Worm (Caenorhabditis elegans) whole organism, L2 larva: ENCODE results near the gene misc-1.

Source experiments
- F13H6.1 ChIP-seq: sonication (generic microtip); optimal IDR thresholded peaks from 2 replicates; lab custom pipeline; 2016; ENCODE audit warnings: missing genetic modification characterization, missing compliant biosample characterization
- R02D3.7 ChIP-seq: fragments of 150-350 bp; optimal IDR thresholded peaks from 2 replicates; lab custom pipeline; 2014; ENCODE audit warnings: missing biosample characterization, missing genetic modification characterization
- Y55F3AM.14 ChIP-seq: fragments of 200-800 bp; sonication (Bioruptor generic); optimal IDR thresholded peaks from 2 replicates; lab custom pipeline; 2018; ENCODE audit warnings: mild to moderate bottlenecking, missing genetic modification characterization, missing compliant biosample characterization
- ZK546.5 ChIP-seq: sonication (generic microtip); optimal IDR thresholded peaks from 2 replicates; lab custom pipeline; 2017; ENCODE audit warnings: missing biosample characterization, missing genetic modification characterization
- alr-1 ChIP-seq: fragments of 150-350 bp; optimal IDR thresholded peaks from 2 replicates; lab custom pipeline; 2014; ENCODE audit warnings: missing biosample characterization, missing genetic modification characterization
- aly-2 ChIP-seq: fragments of 150-350 bp; optimal IDR thresholded peaks from 2 replicates; lab custom pipeline; 2014; ENCODE audit warnings: missing biosample characterization, missing genetic modification characterization
- blmp-1 ChIP-seq: sonication (generic microtip); optimal IDR thresholded peaks from 2 replicates; lab custom pipeline; 2017; ENCODE audit warnings: missing genetic modification characterization, mild to moderate bottlenecking, missing compliant biosample characterization, antibody characterized with exemption, moderate library complexity; ENCODE audit not compliant: insufficient read depth
- ceh-82 ChIP-seq: fragments of 150-350 bp; optimal IDR thresholded peaks from 2 replicates; lab custom pipeline; 2014; ENCODE audit warnings: missing biosample characterization, missing genetic modification characterization
- crh-2 ChIP-seq: sonication (generic microtip); optimal IDR thresholded peaks from 2 replicates; lab custom pipeline; 2017; ENCODE audit warnings: missing biosample characterization, missing genetic modification characterization
- dmd-4 ChIP-seq: sonication (generic microtip); optimal IDR thresholded peaks from 2 replicates; lab custom pipeline; 2017; ENCODE audit warnings: missing biosample characterization, missing genetic modification characterization
- egl-27 ChIP-seq: sonication (generic microtip); optimal IDR thresholded peaks from 3 replicates; lab custom pipeline; 2017; ENCODE audit warnings: missing biosample characterization, missing genetic modification reagents, missing genetic modification characterization
- elt-1 ChIP-seq: fragments of 150-350 bp; optimal IDR thresholded peaks from 2 replicates; lab custom pipeline; 2014; ENCODE audit warnings: missing biosample characterization, missing genetic modification characterization
- lin-11 ChIP-seq: fragments of 150-350 bp; sonication (generic microtip); optimal IDR thresholded peaks from 2 replicates; lab custom pipeline; 2014; ENCODE audit warnings: missing biosample characterization, missing genetic modification characterization, inconsistent platforms, mixed read lengths
- lin-13 ChIP-seq: fragments of 150-350 bp; optimal IDR thresholded peaks from 2 replicates; lab custom pipeline; 2014; ENCODE audit warnings: missing biosample characterization, missing genetic modification reagents, missing genetic modification characterization
- lin-39 ChIP-seq: fragments of 150-350 bp; optimal IDR thresholded peaks from 2 replicates; lab custom pipeline; 2014; ENCODE audit warnings: missing biosample characterization, missing genetic modification reagents, missing genetic modification characterization
- mbf-1 ChIP-seq: sonication (generic microtip); optimal IDR thresholded peaks from 2 replicates; lab custom pipeline; 2017; ENCODE audit warnings: missing biosample characterization, missing genetic modification characterization
- mdl-1 ChIP-seq, 2 experiments: fragments of 150-350 bp in 1 of 2; sonication (generic microtip) in 1 of 2; optimal IDR thresholded peaks; 2 replicates each; lab custom pipeline; 2017; ENCODE audit warnings: missing biosample characterization in 2 of 2, missing genetic modification characterization in 2 of 2
- nhr-10 ChIP-seq: sonication (generic microtip); optimal IDR thresholded peaks from 2 replicates; lab custom pipeline; 2017; ENCODE audit warnings: missing biosample characterization, missing genetic modification characterization
- nhr-11 ChIP-seq: fragments of 150-350 bp; optimal IDR thresholded peaks from 2 replicates; lab custom pipeline; 2014; ENCODE audit warnings: missing biosample characterization, missing genetic modification characterization
- nhr-12 ChIP-seq: fragments of 150-350 bp; optimal IDR thresholded peaks from 2 replicates; lab custom pipeline; 2014; ENCODE audit warnings: missing biosample characterization, missing genetic modification characterization
- nhr-129 ChIP-seq: fragments of 150-350 bp; optimal IDR thresholded peaks from 2 replicates; lab custom pipeline; 2014; ENCODE audit warnings: missing biosample characterization, missing genetic modification characterization
- nhr-21 ChIP-seq: fragments of 150-350 bp; optimal IDR thresholded peaks from 2 replicates; lab custom pipeline; 2014; ENCODE audit warnings: missing biosample characterization, missing genetic modification characterization
- nhr-23 ChIP-seq: fragments of 150-350 bp; optimal IDR thresholded peaks from 2 replicates; lab custom pipeline; 2014; ENCODE audit warnings: missing biosample characterization, missing genetic modification reagents, missing genetic modification characterization
- nhr-25 ChIP-seq: fragments of 150-350 bp; sonication (generic microtip); optimal IDR thresholded peaks from 3 replicates; lab custom pipeline; 2014; ENCODE audit warnings: missing biosample characterization, missing genetic modification characterization
- nhr-6 ChIP-seq: fragments of 150-350 bp; optimal IDR thresholded peaks from 2 replicates; lab custom pipeline; 2014; ENCODE audit warnings: missing biosample characterization, missing genetic modification characterization
- nhr-77 ChIP-seq: fragments of 150-350 bp; optimal IDR thresholded peaks from 2 replicates; lab custom pipeline; 2014; ENCODE audit warnings: missing biosample characterization, missing genetic modification characterization
- peb-1 ChIP-seq: fragments of 150-350 bp; optimal IDR thresholded peaks from 2 replicates; lab custom pipeline; 2014; ENCODE audit warnings: missing biosample characterization, missing genetic modification characterization
- unc-39 ChIP-seq: fragments of 150-350 bp; optimal IDR thresholded peaks from 2 replicates; lab custom pipeline; 2014; ENCODE audit warnings: missing biosample characterization, missing genetic modification characterization
- unc-55 ChIP-seq: fragments of 150-350 bp; sonication (generic microtip); optimal IDR thresholded peaks from 3 replicates; lab custom pipeline; 2014; ENCODE audit warnings: missing biosample characterization, missing genetic modification reagents, missing genetic modification characterization
- unc-62 ChIP-seq: fragments of 150-350 bp; optimal IDR thresholded peaks from 2 replicates; lab custom pipeline; 2014; ENCODE audit warnings: missing biosample characterization, missing genetic modification reagents, missing genetic modification characterization
- zag-1 ChIP-seq: fragments of 150-350 bp; optimal IDR thresholded peaks from 2 replicates; lab custom pipeline; 2014; ENCODE audit warnings: missing biosample characterization, missing genetic modification characterization

The misc-1 gene

DNA sequence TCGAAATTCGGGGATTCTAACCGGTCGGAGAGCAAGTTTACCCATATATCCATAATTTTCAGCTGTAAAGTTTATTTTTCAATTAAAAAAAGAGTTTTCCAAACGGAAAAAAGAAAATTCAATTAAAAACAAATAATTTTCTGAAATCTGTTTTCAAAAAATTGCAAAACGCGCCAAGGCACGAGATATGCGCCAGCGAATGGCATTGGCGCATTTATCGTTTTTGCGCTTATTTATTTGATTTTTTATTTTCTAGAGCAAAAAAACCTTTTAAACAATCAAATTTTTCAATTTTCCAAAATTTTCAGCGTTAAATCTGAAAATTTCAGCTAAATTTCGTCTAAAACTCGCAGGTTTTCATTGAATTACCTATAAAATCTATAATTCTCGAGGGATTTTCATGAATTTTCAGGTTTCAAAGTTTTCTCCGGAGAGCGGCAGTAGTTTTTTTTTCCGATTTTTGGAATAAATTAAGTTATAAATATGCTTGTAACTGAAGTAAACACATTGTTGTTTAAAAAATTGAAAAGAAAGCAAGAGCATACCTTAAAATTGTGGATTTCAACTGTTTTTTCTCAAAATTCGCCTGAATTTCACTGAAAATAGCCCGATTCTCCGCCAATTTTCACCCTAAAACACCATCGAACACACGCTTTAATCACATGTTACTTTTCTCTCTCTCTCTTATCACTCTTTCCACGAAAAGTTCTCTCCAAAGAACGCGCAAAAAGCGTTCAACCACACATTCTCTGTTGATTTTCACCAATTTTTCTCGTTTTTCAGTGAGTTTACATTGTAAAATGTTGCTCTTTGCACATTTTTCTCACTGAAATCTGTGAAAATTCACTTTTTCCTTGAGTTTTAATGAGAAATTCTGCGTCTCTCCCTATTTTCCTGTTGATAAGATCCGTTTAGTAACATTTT is 536 bp upstream of the misc-1 start, which contains the start of gene B0432.10 (continued):
- TF ChIP-seq nhr-25 (peak; percentile 82), nhr-21 (tag; lab: Kevin White, UChicago) (peak; percentile 63), unc-62 (GFP tag; lab: Kevin White, UChicago) (no peak), unc-55 (GFP tag; lab: Kevin White, UChicago) (peak; percentile 96), nhr-129 (tag; lab: Kevin White, UChicago) (peak; percentile 58), nhr-23 (tag; lab: Kevin White, UChicago) (no peak), nhr-77 (tag; lab: Kevin White, UChicago) (peak; percentile 37), lin-11 (tag; lab: Kevin White, UChicago) (peak; percentile 63), mdl-1 (tag; optimal IDR thresholded peaks at IDR 0.05; lab: Kevin White, UChicago) (peak in 1 of 2 experiments; percentile 4), R02D3.7 (tag; lab: Kevin White, UChicago) (peak; percentile 8), Y55F3AM.14 (GFP tag; lab: Kevin White, UChicago) (no peak), nhr-11 (no peak)

DNA sequence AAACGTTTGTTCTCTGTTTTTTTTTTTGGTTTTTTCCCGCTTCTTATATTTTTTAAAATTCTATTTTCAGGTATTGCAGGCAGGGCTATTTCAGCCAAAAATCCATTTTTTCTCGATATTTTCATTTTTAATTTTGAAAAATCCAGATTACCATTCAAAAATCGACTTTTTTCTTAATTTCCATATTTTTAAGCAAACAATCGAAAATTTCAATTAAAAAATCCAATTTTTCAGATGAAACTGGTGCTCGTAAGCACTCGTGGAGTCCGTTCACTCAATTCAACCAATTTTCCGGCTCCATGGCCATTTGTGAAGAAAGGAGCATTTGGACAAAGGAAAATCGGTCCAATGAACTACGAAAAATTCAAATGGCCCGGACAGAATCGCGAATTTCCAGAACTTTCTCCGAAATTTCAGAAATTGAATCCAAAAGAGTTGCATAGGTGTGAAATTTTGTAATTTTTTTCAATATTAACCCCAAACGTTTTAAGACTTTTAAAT is 2.3 kb downstream of the misc-1 start, which contains the start of gene mrpl-41:
TSS of gene mrpl-41 (plus strand) at position 235 of the 501 bp plus-strand sequence.
- no peak for TF ChIP-seq egl-27 (tag; lab: Kevin White, UChicago)
- peak; percentile 12 for TF ChIP-seq Y55F3AM.14 (GFP tag; lab: Kevin White, UChicago)
- TF ChIP-seq nhr-21 (tag; lab: Kevin White, UChicago), result no peak
- no peak for TF ChIP-seq elt-1
- TF ChIP-seq, all 48 proteins: peak for 1

ce11 chrII:290282-290681 is 3.9 kb downstream of the misc-1 start, which contains the start of gene djr-1.1:
djr-1.1 (plus strand) TSS chrII:290582.
- TF ChIP-seq nhr-11, result no peak
- TF ChIP-seq nhr-77 (tag; lab: Kevin White, UChicago), result no peak
- no peak for TF ChIP-seq mbf-1 (tag; lab: Kevin White, UChicago)

DNA sequence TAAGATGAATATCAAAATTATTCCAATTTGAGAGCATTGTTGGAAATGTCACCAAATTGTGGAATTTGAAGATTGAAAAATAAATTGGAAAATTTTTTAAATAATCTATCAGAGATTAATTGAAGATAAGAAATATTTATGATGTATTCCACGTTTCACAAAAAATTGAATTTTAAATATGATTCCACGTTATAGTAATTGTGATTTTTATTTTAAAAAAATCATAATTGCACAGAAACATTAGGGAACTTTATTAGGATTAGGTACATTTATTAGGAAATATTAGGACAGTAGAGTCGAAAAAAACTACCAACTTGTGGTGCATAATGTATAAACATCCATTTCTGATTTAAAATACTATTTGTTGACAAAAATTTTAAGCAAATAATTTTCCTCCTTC is 8.2 kb downstream of the misc-1 start, which contains the start of gene B0432.11:
TSS of gene B0432.11 (minus strand) at position 101 of the 400 bp plus-strand sequence.
- TF ChIP-seq blmp-1, result no peak
- no peak for TF ChIP-seq nhr-10
- no peak for TF ChIP-seq lin-13 (GFP tag; lab: Kevin White, UChicago)
- TF ChIP-seq zag-1 (tag; lab: Kevin White, UChicago), result no peak
- TF ChIP-seq dmd-4 (tag; lab: Kevin White, UChicago), result no peak

ce11 chrII:296911-297440 is 10.6 kb downstream of the misc-1 start, which contains the start of the genes clec-117 and B0432.1:
clec-117 (minus strand) TSS chrII:297011.
B0432.1 (plus strand) TSS chrII:297390.
- TF ChIP-seq lin-39 (tag; lab: Kevin White, UChicago), result no peak
- TF ChIP-seq peb-1 (tag; lab: Kevin White, UChicago), result no peak
- TF ChIP-seq nhr-6, result no peak
- TF ChIP-seq ZK546.5 (tag; lab: Kevin White, UChicago), result no peak
- TF ChIP-seq unc-55 (GFP tag; lab: Kevin White, UChicago), result no peak
- TF ChIP-seq aly-2 (tag; lab: Kevin White, UChicago), result no peak
- TF ChIP-seq dmd-4 (tag; lab: Kevin White, UChicago), result no peak
- no peak for TF ChIP-seq blmp-1
- TF ChIP-seq ceh-82, result no peak
- no peak for TF ChIP-seq unc-62 (GFP tag; lab: Kevin White, UChicago)
- no peak for TF ChIP-seq nhr-12 (tag; lab: Kevin White, UChicago)
- no peak for TF ChIP-seq crh-2 (tag; lab: Kevin White, UChicago)
- no peak for TF ChIP-seq zag-1 (tag; lab: Kevin White, UChicago)
- TF ChIP-seq lin-11 (tag; lab: Kevin White, UChicago), result no peak
- no peak for TF ChIP-seq egl-27 (tag; lab: Kevin White, UChicago)
- no peak for TF ChIP-seq nhr-10
- no peak for TF ChIP-seq alr-1 (tag; lab: Kevin White, UChicago)
- TF ChIP-seq unc-39, result no peak
- TF ChIP-seq F13H6.1 (tag; lab: Kevin White, UChicago), result no peak
